Worm (Caenorhabditis elegans) whole organism, L1 larva: ENCODE measurements around the gene sluh-7.

ENCODE experiments used
- F16B12.6 ChIP-seq: fragments of 150-350 bp; optimal IDR thresholded peaks from 2 replicates; lab custom pipeline; 2014; ENCODE audit warnings: missing biosample characterization, missing genetic modification characterization
- aly-2 ChIP-seq: fragments of 150-350 bp; optimal IDR thresholded peaks from 2 replicates; lab custom pipeline; 2014; ENCODE audit warnings: missing biosample characterization, missing genetic modification characterization
- dsc-1 ChIP-seq: sonication (generic microtip); optimal IDR thresholded peaks from 2 replicates; lab custom pipeline; 2016; ENCODE audit warnings: mild to moderate bottlenecking, missing genetic modification characterization, missing compliant biosample characterization
- ets-5 ChIP-seq: fragments of 200-800 bp; sonication (Bioruptor generic); IDR thresholded peaks from 2 replicates; pipeline ENCODE4 v1.3.6; 2022; ENCODE audit warnings: missing genetic modification characterization, missing compliant biosample characterization
- mep-1 ChIP-seq: fragments of 150-350 bp; optimal IDR thresholded peaks from 2 replicates; lab custom pipeline; 2014; ENCODE audit warnings: missing biosample characterization, missing genetic modification characterization
- nhr-12 ChIP-seq: sonication (generic microtip); optimal IDR thresholded peaks from 2 replicates; lab custom pipeline; 2017; ENCODE audit warnings: missing biosample characterization, missing genetic modification characterization
- nhr-28 ChIP-seq: fragments of 150-350 bp; optimal IDR thresholded peaks from 2 replicates; lab custom pipeline; 2014; ENCODE audit warnings: missing biosample characterization, missing genetic modification characterization
- pqm-1 ChIP-seq: sonication (generic microtip); optimal IDR thresholded peaks from 3 replicates; lab custom pipeline; 2017; ENCODE audit warnings: missing biosample characterization, missing genetic modification characterization
- skn-1 ChIP-seq: fragments of 150-350 bp; optimal IDR thresholded peaks from 2 replicates; lab custom pipeline; 2014; ENCODE audit warnings: missing biosample characterization, missing genetic modification characterization

DNA sequence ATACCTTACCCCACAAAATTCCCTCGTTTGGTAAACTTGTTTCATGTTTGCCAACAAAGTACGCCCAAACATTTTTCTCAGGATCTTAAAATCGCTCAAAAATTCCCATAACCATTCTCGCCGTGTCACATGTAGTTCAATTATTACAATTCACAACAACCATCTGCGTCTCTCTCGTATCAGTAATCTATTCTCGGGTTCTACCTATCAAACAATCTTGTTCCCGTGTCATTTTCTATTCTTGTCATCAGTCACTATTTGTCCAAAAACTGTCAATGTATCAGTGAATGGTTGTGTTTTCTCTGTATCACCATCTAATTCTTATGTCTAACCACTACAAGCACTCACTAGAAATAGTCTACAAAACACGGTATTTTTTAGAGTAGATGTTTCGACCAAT is 15.6 kb upstream of the sluh-7 start:
- no peak for TF ChIP-seq aly-2 (tag; lab: Kevin White, UChicago)
- TF ChIP-seq nhr-12 (tag; lab: Kevin White, UChicago) = no peak
- no peak for TF ChIP-seq dsc-1 (tag; lab: Kevin White, UChicago)
- TF ChIP-seq nhr-28 = no peak
- TF ChIP-seq mep-1 (tag; lab: Kevin White, UChicago) = no peak
- no peak for TF ChIP-seq skn-1 (tag; lab: Kevin White, UChicago)
- no peak for TF ChIP-seq ets-5 (GFP tag; lab: Robert Waterston, UW)
- no peak for TF ChIP-seq pqm-1 (tag; lab: Kevin White, UChicago)
- no peak for TF ChIP-seq F16B12.6 (tag; lab: Kevin White, UChicago)
